Fruit fly (Drosophila melanogaster) ovary, adult (tissue): ENCODE results near the gene SP1029.

Experiments used
- CG17801 ChIP-seq: fragments of 200-800 bp; optimal IDR thresholded peaks from 2 replicates; lab custom pipeline; 2019; ENCODE audit warnings: missing biosample characterization, mild to moderate bottlenecking, missing genetic modification characterization, moderate library complexity; ENCODE audit not compliant: partially characterized antibody

SP1029 gene

DNA sequence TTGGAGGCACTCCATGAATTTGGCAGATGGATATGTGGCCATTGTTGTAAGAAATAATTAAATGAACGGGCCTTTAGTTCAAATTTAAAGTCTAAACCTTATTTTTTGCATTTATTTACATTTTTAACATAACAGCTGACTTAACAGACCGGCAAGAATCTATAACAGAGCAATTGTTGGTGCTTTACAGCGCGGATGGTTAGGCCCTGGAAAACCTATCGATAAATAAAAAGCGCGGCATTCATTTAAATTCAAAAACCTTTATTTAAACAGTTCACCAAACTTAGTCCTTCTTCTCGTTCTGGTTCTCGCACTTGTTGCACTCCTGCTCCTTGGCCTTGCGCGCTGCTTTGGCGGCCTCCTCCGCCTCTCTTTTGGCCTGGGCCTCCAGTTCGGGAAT, 47.8 kb downstream of the SP1029 start, which contains the start of gene Mesh1:
TSS of gene Mesh1 (minus strand) at position 108 of the 400 bp plus-strand sequence.
- no peak for TF ChIP-seq CG17801 (GFP tag; lab: Kevin White, UChicago)

DNA sequence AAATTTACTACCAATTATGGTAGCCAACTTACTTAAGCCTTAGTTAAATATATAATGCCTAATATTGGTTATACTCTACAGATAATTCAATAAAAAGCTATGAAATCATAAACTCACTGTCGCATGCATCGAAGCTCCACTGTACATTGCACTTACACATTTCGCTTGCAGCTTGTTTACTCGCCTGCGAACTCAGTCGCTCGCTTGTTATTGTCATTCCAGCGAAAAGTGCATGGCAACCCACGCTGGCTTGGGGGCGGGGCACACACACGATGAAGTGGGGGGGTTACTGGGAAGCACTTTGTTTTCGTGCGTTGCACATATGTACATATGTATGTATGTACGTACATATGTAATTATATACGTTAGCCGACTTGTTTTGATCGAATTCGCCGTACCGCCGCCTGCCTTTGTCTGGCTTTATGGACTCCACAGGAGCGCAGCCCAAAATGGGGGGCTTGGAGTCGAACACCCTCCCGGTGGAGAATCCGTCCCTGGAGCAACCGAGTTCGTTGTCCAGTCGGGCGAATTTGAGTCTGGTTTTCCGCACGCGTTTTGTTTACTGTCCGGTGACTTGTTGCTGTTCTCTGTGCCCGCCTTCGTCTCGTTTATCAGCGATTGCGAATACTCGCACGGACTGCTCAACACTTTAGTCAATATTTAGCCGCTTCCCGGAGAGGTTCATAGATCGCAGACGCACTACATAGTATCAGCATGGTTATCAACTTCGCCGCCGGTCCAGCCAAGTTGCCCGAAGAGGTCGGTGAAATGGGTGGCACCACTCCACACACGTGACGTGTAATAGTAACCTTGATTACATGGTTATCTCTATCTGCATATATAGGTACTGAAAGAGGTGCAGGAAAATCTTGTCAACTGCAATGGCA, 50.2 kb downstream of the SP1029 start, which contains the start of gene CG11899:
TSS of gene CG11899 (plus strand) at position 648 of the 887 bp plus-strand sequence.
- peak; percentile 61 for TF ChIP-seq CG17801 (GFP tag; lab: Kevin White, UChicago)

DNA sequence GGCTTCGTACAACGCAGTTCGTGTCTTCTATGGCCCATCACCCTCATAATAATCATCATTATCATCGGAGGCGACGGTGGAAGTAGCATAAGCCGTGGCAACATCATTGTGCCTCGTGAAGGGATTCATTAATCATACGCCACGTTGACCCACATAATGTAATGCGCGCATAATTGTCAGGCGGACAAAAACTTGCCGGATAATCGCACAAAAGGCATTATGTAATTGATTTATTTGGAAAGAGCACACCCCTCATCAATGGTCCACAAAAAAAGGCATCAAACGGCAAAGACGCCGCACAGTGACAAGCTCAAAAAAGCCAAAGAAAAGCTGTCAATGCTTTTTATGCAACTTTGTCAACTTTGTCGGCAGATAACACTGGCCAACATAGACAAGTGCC, 52.0 kb downstream of the SP1029 start:
- no peak for TF ChIP-seq CG17801 (GFP tag; lab: Kevin White, UChicago)

DNA sequence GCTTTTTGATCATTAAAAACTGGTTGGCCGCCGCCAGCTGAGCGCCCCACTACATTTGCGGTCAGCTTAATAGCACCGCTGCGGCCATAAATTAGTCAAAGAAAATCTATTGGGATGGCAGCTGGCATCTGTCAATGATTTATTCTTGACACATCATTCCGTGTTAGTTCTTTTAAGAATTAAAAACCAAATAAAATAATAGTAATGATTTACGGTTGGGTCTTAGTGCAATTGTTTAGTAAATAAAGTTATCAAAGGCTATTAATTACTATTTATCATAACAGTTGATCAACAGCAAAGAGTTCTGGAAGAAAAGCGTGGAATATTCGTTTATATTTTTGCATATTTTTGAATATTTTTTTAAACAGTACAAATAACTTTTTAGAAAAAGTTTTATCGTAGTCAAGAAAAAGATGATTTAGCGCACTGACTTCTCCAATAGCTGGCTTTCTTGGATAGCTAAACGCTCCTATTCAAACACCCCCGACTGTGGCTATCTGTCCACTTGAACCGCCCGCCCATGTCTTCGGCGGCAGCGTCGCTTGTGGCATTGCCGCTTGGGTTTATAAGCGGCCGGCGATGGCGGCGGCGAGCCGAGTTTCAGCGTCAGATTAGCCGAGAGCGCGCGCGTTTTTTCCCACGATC, 53.2 kb downstream of the SP1029 start, which contains the start of gene CG14515:
TSS of gene CG14515 (plus strand) at position 590 of the 645 bp plus-strand sequence.
- no peak for TF ChIP-seq CG17801 (GFP tag; lab: Kevin White, UChicago)
